Worm (Caenorhabditis elegans) whole organism, young adult: ENCODE data around the gene glt-6.
A peak's percentile ranks its signal among the peaks of the same experiment; 100 is the strongest.

Experiments used
- B0019.2 ChIP-seq: fragments of 200-800 bp; sonication (Bioruptor generic); conservative IDR thresholded peaks from 2 replicates; pipeline ENCODE4 v1.3.6; 2022; ENCODE audit warnings: missing genetic modification reagents, missing genetic modification characterization, missing compliant biosample characterization
- B0261.1 ChIP-seq: sonication (generic microtip); optimal IDR thresholded peaks from 2 replicates; lab custom pipeline; 2016; ENCODE audit warnings: mild to moderate bottlenecking, missing genetic modification characterization, moderate library complexity, missing compliant biosample characterization
- C17E4.6 ChIP-seq: fragments of 200-800 bp; sonication (Bioruptor generic); IDR thresholded peaks from 2 replicates; pipeline ENCODE4 v1.3.6; 2022; ENCODE audit warnings: missing genetic modification reagents, missing genetic modification characterization, missing compliant biosample characterization
- F49E8.2 ChIP-seq: sonication (generic microtip); optimal IDR thresholded peaks from 3 replicates; lab custom pipeline; 2017; ENCODE audit warnings: missing genetic modification characterization, mild to moderate bottlenecking, missing compliant biosample characterization, antibody characterized with exemption, moderate library complexity; ENCODE audit not compliant: insufficient read depth
- F57C9.4 ChIP-seq: sonication (generic microtip); optimal IDR thresholded peaks from 2 replicates; lab custom pipeline; 2017; ENCODE audit warnings: mild to moderate bottlenecking, missing genetic modification characterization, missing compliant biosample characterization
- T26A5.8 ChIP-seq: sonication (generic microtip); optimal IDR thresholded peaks from 2 replicates; lab custom pipeline; 2016; ENCODE audit warnings: missing genetic modification characterization, missing compliant biosample characterization
- Y95B8A.8 ChIP-seq: fragments of 200-800 bp; sonication (Bioruptor generic); IDR thresholded peaks from 2 replicates; pipeline ENCODE4 v1.3.6; 2022; ENCODE audit warnings: missing genetic modification reagents, missing genetic modification characterization, missing compliant biosample characterization
- akir-1 ChIP-seq: fragments of 200-800 bp; sonication (Bioruptor generic); optimal IDR thresholded peaks from 2 replicates; lab custom pipeline; 2018; ENCODE audit warnings: mild to moderate bottlenecking, missing genetic modification characterization, moderate library complexity, missing compliant biosample characterization
- ama-1 ChIP-seq, 3 experiments: fragments of 150-350 bp in 1 of 3; sonication (generic microtip) in 2 of 3; optimal IDR thresholded peaks; 2 replicates each; lab custom pipeline; 2014 to 2018; ENCODE audit warnings: missing biosample characterization in 2 of 3, missing genetic modification characterization in 2 of 3, missing genetic modification reagents in 2 of 3
- aptf-3 ChIP-seq: fragments of 200-800 bp; sonication (Bioruptor generic); IDR thresholded peaks from 2 replicates; pipeline ENCODE4 v1.3.6; 2022; ENCODE audit warnings: missing genetic modification characterization, missing compliant biosample characterization
- attf-3 ChIP-seq: fragments of 200-800 bp; sonication (Bioruptor generic); conservative IDR thresholded peaks from 2 replicates; pipeline ENCODE4 v1.3.6; 2022; ENCODE audit warnings: missing genetic modification reagents, missing genetic modification characterization, missing compliant biosample characterization
- attf-5 ChIP-seq: fragments of 200-800 bp; sonication (Bioruptor generic); optimal IDR thresholded peaks from 2 replicates; lab custom pipeline; 2018; ENCODE audit warnings: mild to moderate bottlenecking, missing genetic modification characterization, missing compliant biosample characterization
- attf-6 ChIP-seq: fragments of 200-800 bp; sonication (Bioruptor generic); IDR thresholded peaks from 2 replicates; pipeline ENCODE4 v1.3.6; 2022; ENCODE audit warnings: missing genetic modification reagents, missing genetic modification characterization, missing compliant biosample characterization
- bed-1 ChIP-seq: fragments of 200-800 bp; sonication (Bioruptor generic); IDR thresholded peaks from 2 replicates; pipeline ENCODE4 v1.3.6; 2022; ENCODE audit warnings: missing genetic modification reagents, missing genetic modification characterization, missing compliant biosample characterization
- ccch-3 ChIP-seq: fragments of 200-800 bp; sonication (Bioruptor generic); optimal IDR thresholded peaks from 2 replicates; lab custom pipeline; 2018; ENCODE audit warnings: mild to moderate bottlenecking, missing genetic modification characterization, missing compliant biosample characterization
- ceh-40 ChIP-seq: fragments of 200-800 bp; sonication (Bioruptor generic); IDR thresholded peaks from 2 replicates; pipeline ENCODE4 v1.3.6; 2022; ENCODE audit warnings: missing genetic modification characterization, missing compliant biosample characterization
- ceh-58 ChIP-seq: fragments of 200-800 bp; sonication (Bioruptor generic); IDR thresholded peaks from 2 replicates; pipeline ENCODE4 v1.3.6; 2022; ENCODE audit warnings: missing genetic modification characterization, missing compliant biosample characterization
- dox-1 ChIP-seq: fragments of 200-800 bp; sonication (Bioruptor generic); IDR thresholded peaks from 2 replicates; pipeline ENCODE4 v1.3.6; 2022; ENCODE audit warnings: missing genetic modification reagents, missing genetic modification characterization, missing compliant biosample characterization
- dpff-1 ChIP-seq: sonication (generic microtip); optimal IDR thresholded peaks from 2 replicates; lab custom pipeline; 2017; ENCODE audit warnings: mild to moderate bottlenecking, missing genetic modification characterization, missing compliant biosample characterization
- efl-1 ChIP-seq: fragments of 150-350 bp; optimal IDR thresholded peaks from 2 replicates; lab custom pipeline; 2014; ENCODE audit warnings: missing biosample characterization, missing genetic modification reagents, missing genetic modification characterization
- ekl-4 ChIP-seq: fragments of 200-800 bp; sonication (Bioruptor generic); IDR thresholded peaks from 2 replicates; pipeline ENCODE4 v1.3.6; 2022; ENCODE audit warnings: missing genetic modification reagents, missing genetic modification characterization, missing compliant biosample characterization
- ets-4 ChIP-seq: fragments of 200-800 bp; sonication (Bioruptor generic); optimal IDR thresholded peaks from 2 replicates; lab custom pipeline; 2018; ENCODE audit warnings: mild to moderate bottlenecking, missing genetic modification characterization, missing compliant biosample characterization
- hlh-26 ChIP-seq: fragments of 200-800 bp; sonication (Bioruptor generic); conservative IDR thresholded peaks from 2 replicates; pipeline ENCODE4 v1.3.6; 2022; ENCODE audit warnings: missing genetic modification reagents, missing genetic modification characterization, missing compliant biosample characterization
- hmg-1.2 ChIP-seq: fragments of 200-800 bp; sonication (Bioruptor generic); IDR thresholded peaks from 2 replicates; pipeline ENCODE4 v1.3.6; 2022; ENCODE audit warnings: missing genetic modification reagents, missing genetic modification characterization, missing compliant biosample characterization
- hmg-20 ChIP-seq: fragments of 200-800 bp; sonication (Bioruptor generic); IDR thresholded peaks from 2 replicates; pipeline ENCODE4 v1.3.6; 2022; ENCODE audit warnings: missing genetic modification reagents, missing genetic modification characterization, missing compliant biosample characterization
- let-526 ChIP-seq: fragments of 200-800 bp; sonication (Bioruptor generic); IDR thresholded peaks from 2 replicates; pipeline ENCODE4 v1.3.6; 2022; ENCODE audit warnings: missing genetic modification reagents, missing genetic modification characterization, missing compliant biosample characterization
- let-607 ChIP-seq, 2 experiments: fragments of 200-800 bp in 1 of 2; sonication (Bioruptor generic) in 1 of 2; sonication (generic microtip) in 1 of 2; optimal IDR thresholded peaks; 2 replicates each; lab custom pipeline; 2016 to 2018; ENCODE audit warnings: mild to moderate bottlenecking in 2 of 2, missing compliant biosample characterization in 2 of 2, missing genetic modification characterization in 2 of 2, moderate library complexity in 2 of 2, missing genotype in 1 of 2
- lin-26 ChIP-seq: fragments of 200-800 bp; sonication (Bioruptor generic); IDR thresholded peaks from 2 replicates; pipeline ENCODE4 v1.3.6; 2022; ENCODE audit warnings: missing genetic modification reagents, missing genetic modification characterization, missing compliant biosample characterization
- lsl-1 ChIP-seq: fragments of 200-800 bp; sonication (Bioruptor generic); optimal IDR thresholded peaks from 2 replicates; lab custom pipeline; 2018; ENCODE audit warnings: mild to moderate bottlenecking, missing genetic modification characterization, moderate library complexity, missing compliant biosample characterization
- madf-6 ChIP-seq: fragments of 200-800 bp; sonication (Bioruptor generic); IDR thresholded peaks from 2 replicates; pipeline ENCODE4 v1.3.6; 2022; ENCODE audit warnings: missing genetic modification reagents, missing genetic modification characterization, missing compliant biosample characterization
- mel-28 ChIP-seq: sonication (generic microtip); optimal IDR thresholded peaks from 2 replicates; lab custom pipeline; 2016; ENCODE audit warnings: borderline replicate concordance, mild to moderate bottlenecking, missing genetic modification characterization, missing compliant biosample characterization
- mes-4 ChIP-seq: sonication (generic microtip); optimal IDR thresholded peaks from 2 replicates; lab custom pipeline; 2016; ENCODE audit warnings: missing genotype, missing genetic modification characterization, missing compliant biosample characterization
- nfyb-1 ChIP-seq: fragments of 200-800 bp; sonication (Bioruptor generic); IDR thresholded peaks from 2 replicates; pipeline ENCODE4 v1.3.6; 2022; ENCODE audit warnings: missing genetic modification reagents, missing genetic modification characterization, missing compliant biosample characterization
- nhr-120 ChIP-seq: fragments of 200-800 bp; sonication (Bioruptor generic); IDR thresholded peaks from 2 replicates; pipeline ENCODE4 v1.3.6; 2022; ENCODE audit warnings: missing genetic modification characterization, missing compliant biosample characterization
- nhr-80 ChIP-seq: sonication (generic microtip); optimal IDR thresholded peaks from 2 replicates; lab custom pipeline; 2016; ENCODE audit warnings: missing genetic modification characterization, missing compliant biosample characterization
- pbrm-1 ChIP-seq: fragments of 200-800 bp; sonication (Bioruptor generic); IDR thresholded peaks from 2 replicates; pipeline ENCODE4 v1.3.6; 2022; ENCODE audit warnings: missing genetic modification reagents, missing genetic modification characterization, missing compliant biosample characterization
- rpc-1 ChIP-seq, 2 experiments: fragments of 150-350 bp in 1 of 2; sonication (generic microtip) in 1 of 2; optimal IDR thresholded peaks; 2 replicates each; lab custom pipeline; 2014 to 2018; ENCODE audit warnings: missing biosample characterization in 1 of 2, missing genetic modification characterization in 1 of 2, missing genetic modification reagents in 1 of 2, missing genotype in 1 of 2
- snpc-1.3 ChIP-seq: sonication (generic microtip); optimal IDR thresholded peaks from 2 replicates; lab custom pipeline; 2017; ENCODE audit warnings: missing genetic modification characterization, mild to moderate bottlenecking, missing compliant biosample characterization, antibody characterized with exemption, moderate library complexity, missing genotype, missing genetic modification reagents; ENCODE audit not compliant: insufficient read depth
- sptf-2 ChIP-seq: fragments of 200-800 bp; sonication (Bioruptor generic); optimal IDR thresholded peaks from 2 replicates; lab custom pipeline; 2018; ENCODE audit warnings: mild to moderate bottlenecking, missing genetic modification characterization, missing compliant biosample characterization
- unc-130 ChIP-seq: sonication (generic microtip); optimal IDR thresholded peaks from 2 replicates; lab custom pipeline; 2016; ENCODE audit warnings: missing genetic modification reagents, missing genetic modification characterization, missing compliant biosample characterization
- xnd-1 ChIP-seq: sonication (generic microtip); optimal IDR thresholded peaks from 2 replicates; lab custom pipeline; 2016; ENCODE audit warnings: missing genotype, missing genetic modification reagents, missing genetic modification characterization, missing compliant biosample characterization
- ztf-18 ChIP-seq: sonication (generic microtip); optimal IDR thresholded peaks from 2 replicates; lab custom pipeline; 2016; ENCODE audit warnings: missing genotype, mild to moderate bottlenecking, missing genetic modification characterization, missing compliant biosample characterization
- ztf-22 ChIP-seq: fragments of 200-800 bp; sonication (Bioruptor generic); optimal IDR thresholded peaks from 2 replicates; lab custom pipeline; 2018; ENCODE audit warnings: mild to moderate bottlenecking, missing genetic modification characterization, moderate library complexity, missing compliant biosample characterization
- ztf-26 ChIP-seq: sonication (generic microtip); optimal IDR thresholded peaks from 2 replicates; lab custom pipeline; 2017; ENCODE audit warnings: missing genetic modification characterization, missing compliant biosample characterization
- ztf-3 ChIP-seq: fragments of 200-800 bp; sonication (Bioruptor generic); optimal IDR thresholded peaks from 2 replicates; lab custom pipeline; 2018; ENCODE audit warnings: mild to moderate bottlenecking, missing genetic modification characterization, missing compliant biosample characterization
- ztf-6 ChIP-seq: fragments of 200-800 bp; sonication (Bioruptor generic); IDR thresholded peaks from 2 replicates; pipeline ENCODE4 v1.3.6; 2022; ENCODE audit warnings: missing genetic modification reagents, missing genetic modification characterization, missing compliant biosample characterization

glt-6 gene

ce11 chrIV:7487554-7488456 lies 15.6 kb upstream of the glt-6 start, which contains the start of the genes his-60 and his-59 (continued):
- TF ChIP-seq rpc-1 (optimal IDR thresholded peaks at IDR 0.05; lab: Kevin White, UChicago), result no peak
- TF ChIP-seq rpc-1 (tag; optimal IDR thresholded peaks at IDR 0.05; lab: Kevin White, UChicago), result no peak
- peak; percentile 91 for TF ChIP-seq F49E8.2 (tag; lab: Kevin White, UChicago)
- no peak for TF ChIP-seq ztf-22 (GFP tag; lab: Kevin White, UChicago)
- TF ChIP-seq ekl-4 (GFP tag; lab: Robert Waterston, UW), result peak; percentile 64; the same call in 1 of the 2 replicates
- TF ChIP-seq ceh-40 (GFP tag; lab: Robert Waterston, UW), result peak; percentile 75
- no peak for TF ChIP-seq akir-1 (GFP tag; lab: Kevin White, UChicago)
- TF ChIP-seq F57C9.4 (tag; lab: Kevin White, UChicago), result no peak
- TF ChIP-seq mes-4 (tag; lab: Kevin White, UChicago), result peak; percentile 48
- no peak for TF ChIP-seq ztf-26
- peak; percentile 41; the same call in 1 of the 2 replicates for TF ChIP-seq hmg-1.2 (GFP tag; lab: Robert Waterston, UW)
- TF ChIP-seq hlh-26, result no peak
- TF ChIP-seq mel-28 (tag; lab: Kevin White, UChicago), result no peak
- TF ChIP-seq dpff-1, result no peak
- peak; percentile 81 for TF ChIP-seq attf-6 (GFP tag; lab: Robert Waterston, UW)
- no peak for TF ChIP-seq B0261.1 (tag; lab: Kevin White, UChicago)
- TF ChIP-seq pbrm-1 (GFP tag; lab: Robert Waterston, UW), result peak; percentile 69; the same call in 1 of the 2 replicates
- 0 out of 2 replicates have a peak, but pooled peaks have one; percentile 38 for TF ChIP-seq ceh-58 (GFP tag; lab: Robert Waterston, UW)
- TF ChIP-seq unc-130 (GFP tag; lab: Kevin White, UChicago), result peak; percentile 7
- no peak for TF ChIP-seq let-607 (tag; optimal IDR thresholded peaks at IDR 0.05; lab: Kevin White, UChicago)
- no peak for TF ChIP-seq sptf-2 (GFP tag; lab: Kevin White, UChicago)
- 0 out of 2 replicates have a peak, but pooled peaks have one; percentile 7 for TF ChIP-seq attf-3 (GFP tag; lab: Robert Waterston, UW)
- no peak for TF ChIP-seq ccch-3
- peak; percentile 82 for TF ChIP-seq Y95B8A.8
- peak; percentile 59 for TF ChIP-seq lsl-1 (GFP tag; lab: Kevin White, UChicago)
- peak; percentile 35 for TF ChIP-seq ztf-18 (tag; lab: Kevin White, UChicago)
- no peak for TF ChIP-seq nhr-80 (tag; lab: Kevin White, UChicago)
- TF ChIP-seq attf-5 (GFP tag; lab: Kevin White, UChicago), result peak; percentile 9
- TF ChIP-seq aptf-3 (GFP tag; lab: Robert Waterston, UW), result no peak
- TF ChIP-seq ama-1 (optimal IDR thresholded peaks at IDR 0.05; lab: Kevin White, UChicago), result no peak
- peak in 1 of 2 experiments; percentile 83 for TF ChIP-seq ama-1 (GFP tag; optimal IDR thresholded peaks at IDR 0.05; lab: Kevin White, UChicago)
- TF ChIP-seq efl-1, result no peak
- peak; percentile 93 for TF ChIP-seq dox-1 (GFP tag; lab: Robert Waterston, UW)
- 0 out of 2 replicates have a peak, but pooled peaks have one; percentile 18 for TF ChIP-seq C17E4.6
- TF ChIP-seq ztf-6 (GFP tag; lab: Robert Waterston, UW), result no peak
- peak; percentile 20 for TF ChIP-seq xnd-1 (tag; lab: Kevin White, UChicago)
- TF ChIP-seq madf-6 (GFP tag; lab: Robert Waterston, UW), result peak; percentile 72
- no peak for TF ChIP-seq nfyb-1 (GFP tag; lab: Robert Waterston, UW)
- TF ChIP-seq let-526 (GFP tag; lab: Robert Waterston, UW), result no peak
- no peak for TF ChIP-seq T26A5.8 (tag; lab: Kevin White, UChicago)
- peak; percentile 95 for TF ChIP-seq lin-26
- peak; percentile 79 for TF ChIP-seq snpc-1.3 (tag; lab: Kevin White, UChicago)
- no peak for TF ChIP-seq bed-1 (GFP tag; lab: Robert Waterston, UW)
- TF ChIP-seq nhr-120, result no peak
- TF ChIP-seq ets-4 (GFP tag; lab: Kevin White, UChicago), result no peak
- no peak for TF ChIP-seq ztf-3
- TF ChIP-seq B0019.2 (GFP tag; lab: Robert Waterston, UW), result no peak
- TF ChIP-seq hmg-20 (GFP tag; lab: Robert Waterston, UW), result no peak
